Fruit fly (Drosophila melanogaster) whole organism, pupa: Measurements from ENCODE around the gene CG4766.

Experiments used
- CG10348 ChIP-seq: fragments of 200-800 bp; sonication (Bioruptor generic); IDR thresholded peaks from 2 replicates; pipeline ENCODE4 v1.3.6; 2022; ENCODE audit warnings: missing biosample characterization, missing genetic modification characterization
- CG12605 ChIP-seq: fragments of 200-800 bp; sonication (Bioruptor generic); IDR thresholded peaks from 2 replicates; pipeline ENCODE4 v1.3.6; 2022; ENCODE audit warnings: missing biosample characterization, missing genetic modification characterization
- CG13204 ChIP-seq: fragments of 200-800 bp; sonication (Bioruptor generic); optimal IDR thresholded peaks from 2 replicates; lab custom pipeline; 2018; ENCODE audit warnings: missing biosample characterization, mild to moderate bottlenecking, missing genetic modification characterization, moderate library complexity
- CG14655 ChIP-seq: fragments of 200-800 bp; sonication (Bioruptor generic); optimal IDR thresholded peaks from 3 replicates; lab custom pipeline; 2017; ENCODE audit warnings: mild to moderate bottlenecking, missing biosample characterization, missing genetic modification reagents, missing genetic modification characterization
- CG34367 ChIP-seq: fragments of 200-800 bp; sonication (Bioruptor generic); optimal IDR thresholded peaks from 2 replicates; lab custom pipeline; 2018; ENCODE audit warnings: missing biosample characterization, mild to moderate bottlenecking, missing genetic modification characterization
- CG4496 ChIP-seq: fragments of 200-800 bp; sonication (Bioruptor generic); IDR thresholded peaks from 3 replicates; pipeline ENCODE4 v1.3.6; 2022; ENCODE audit warnings: missing biosample characterization, missing genetic modification characterization
- CG8159 ChIP-seq: fragments of 200-800 bp; sonication (Bioruptor generic); optimal IDR thresholded peaks from 3 replicates; lab custom pipeline; 2018; ENCODE audit warnings: missing biosample characterization, mild to moderate bottlenecking, missing genetic modification characterization, moderate library complexity
- CG8301 ChIP-seq: fragments of 200-800 bp; sonication (Bioruptor generic); optimal IDR thresholded peaks from 2 replicates; lab custom pipeline; 2018; ENCODE audit warnings: missing biosample characterization, mild to moderate bottlenecking, missing genetic modification characterization
- CG9948 ChIP-seq: fragments of 200-800 bp; sonication (Bioruptor generic); optimal IDR thresholded peaks from 2 replicates; lab custom pipeline; 2018; ENCODE audit warnings: missing biosample characterization, mild to moderate bottlenecking, missing genetic modification characterization, moderate library complexity
- EcR ChIP-seq: fragments of 200-800 bp; sonication (Bioruptor generic); optimal IDR thresholded peaks from 3 replicates; lab custom pipeline; 2019; ENCODE audit warnings: missing biosample characterization, missing genetic modification characterization, mild to moderate bottlenecking, moderate library complexity, missing genetic modification reagents
- Ets98B ChIP-seq: fragments of 200-800 bp; sonication (Bioruptor generic); IDR thresholded peaks from 2 replicates; pipeline ENCODE4 v1.3.6; 2022; ENCODE audit warnings: missing biosample characterization, missing genetic modification characterization
- Pif1B ChIP-seq: fragments of 200-800 bp; sonication (Bioruptor generic); optimal IDR thresholded peaks from 3 replicates; lab custom pipeline; 2016; ENCODE audit warnings: missing biosample characterization, missing genetic modification characterization
- fd96Ca ChIP-seq: fragments of 200-800 bp; sonication (Bioruptor generic); IDR thresholded peaks from 3 replicates; pipeline ENCODE4 v1.3.6; 2022; ENCODE audit warnings: missing biosample characterization, missing genetic modification characterization

The CG4766 gene

dm6 chrX:5964169-5964686, 36.4 kb downstream of the CG4766 start:
- no peak for TF ChIP-seq CG13204 (GFP tag; lab: Kevin White, UChicago)
- TF ChIP-seq Pif1B (GFP tag; lab: Kevin White, UChicago), result no peak
- peak; percentile 36; the same call in 2 of the 3 replicates for TF ChIP-seq CG4496 (GFP tag; lab: Robert Waterston, UW)
- TF ChIP-seq CG10348 (GFP tag; lab: Robert Waterston, UW), result no peak

- TF ChIP-seq Pif1B (GFP tag; lab: Kevin White, UChicago) (no peak), CG4496 (GFP tag; lab: Robert Waterston, UW) (no peak), CG8301 (tag; lab: Kevin White, UChicago) (no peak), fd96Ca (no peak), EcR (GFP tag; lab: Kevin White, UChicago) (peak; percentile 55)
- TF ChIP-seq, all 21 proteins: peak for 1
Measured at dm6 chrX:5956646-5957441, 43.8 kb downstream of the CG4766 start.

- TF ChIP-seq CG14655 (GFP tag; lab: Kevin White, UChicago) (no peak), CG12605 (no peak), CG8301 (tag; lab: Kevin White, UChicago) (no peak), CG9948 (tag; lab: Kevin White, UChicago) (no peak)
Measured at dm6 chrX:5955207-5955679, 45.4 kb downstream of the CG4766 start, which contains the start of gene CG6067. CG6067 (plus strand) TSS chrX:5955629.

dm6 chrX:5952265-5952664, 48.3 kb downstream of the CG4766 start, which contains the start of gene CG6048:
CG6048 (plus strand) TSS chrX:5952565.
- TF ChIP-seq Pif1B (GFP tag; lab: Kevin White, UChicago), result no peak
- TF ChIP-seq CG8301 (tag; lab: Kevin White, UChicago), result no peak
- TF ChIP-seq CG9948 (tag; lab: Kevin White, UChicago), result no peak

dm6 chrX:5949951-5950350, 50.6 kb downstream of the CG4766 start, which contains the start of gene CG32755:
CG32755 (plus strand) TSS chrX:5950251.
- TF ChIP-seq Pif1B (GFP tag; lab: Kevin White, UChicago), result no peak

dm6 chrX:5947870-5948498, 52.6 kb downstream of the CG4766 start, which contains the start of gene CG6041:
CG6041 (plus strand) TSS chrX:5948160.
- TF ChIP-seq CG34367 (tag; lab: Kevin White, UChicago) (no peak), CG12605 (no peak), EcR (GFP tag; lab: Kevin White, UChicago) (no peak), Ets98B (GFP tag; lab: Robert Waterston, UW) (no peak), CG8159 (tag; lab: Kevin White, UChicago) (no peak)
- TF ChIP-seq, all 21 proteins: peak for 0
